Worm (Caenorhabditis elegans): ENCODE data around the gene cyp-35C1.

DNA sequence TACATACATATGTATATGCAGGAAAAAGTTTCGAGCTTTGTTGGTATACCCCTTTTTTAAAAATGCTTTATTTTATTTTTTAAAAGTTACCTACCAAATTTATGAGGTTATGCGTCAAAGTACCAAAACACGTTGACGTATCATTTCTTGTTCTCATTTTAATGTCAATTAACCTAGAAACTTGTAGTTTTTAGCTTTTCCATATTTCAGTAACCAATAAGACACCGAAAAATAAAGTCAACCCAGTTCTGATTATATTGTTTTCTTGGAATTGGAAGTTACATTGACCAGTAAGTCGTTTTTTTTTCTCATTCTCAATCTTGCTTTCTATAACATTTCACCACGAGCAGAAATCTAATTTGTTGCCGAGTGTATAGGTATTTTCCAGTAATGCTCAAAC is 38.6 kb upstream of the cyp-35C1 start, which contains the start of gene srw-145:
- no peak for TF ChIP-seq snpc-4 (tag; optimal IDR thresholded peaks at IDR 0.05)
- no peak for TF ChIP-seq nhr-28 (tag; optimal IDR thresholded peaks at IDR 0.05)
- no peak for TF ChIP-seq zip-8 (tag; optimal IDR thresholded peaks at IDR 0.05)
- TF ChIP-seq unc-62 (GFP tag; optimal IDR thresholded peaks at IDR 0.05) = no peak
- TF ChIP-seq lin-13 (tag; optimal IDR thresholded peaks at IDR 0.05) = no peak
- TF ChIP-seq nhr-12 (tag; optimal IDR thresholded peaks at IDR 0.05) = no peak
- TF ChIP-seq nhr-76 (tag; optimal IDR thresholded peaks at IDR 0.05) = no peak
- TF ChIP-seq lsy-2 (tag; optimal IDR thresholded peaks at IDR 0.05) = no peak
- no peak for TF ChIP-seq nhr-237 (tag; optimal IDR thresholded peaks at IDR 0.05)
- no peak for TF ChIP-seq mab-5 (tag; optimal IDR thresholded peaks at IDR 0.05)
- no peak for TF ChIP-seq sptf-1 (tag; optimal IDR thresholded peaks at IDR 0.05)
- no peak for TF ChIP-seq hlh-1 (tag; optimal IDR thresholded peaks at IDR 0.05)

Measured in whole organism, mixed stage, embryonic.